Fruit fly (Drosophila melanogaster): ENCODE data around the gene Pex16.

DNA sequence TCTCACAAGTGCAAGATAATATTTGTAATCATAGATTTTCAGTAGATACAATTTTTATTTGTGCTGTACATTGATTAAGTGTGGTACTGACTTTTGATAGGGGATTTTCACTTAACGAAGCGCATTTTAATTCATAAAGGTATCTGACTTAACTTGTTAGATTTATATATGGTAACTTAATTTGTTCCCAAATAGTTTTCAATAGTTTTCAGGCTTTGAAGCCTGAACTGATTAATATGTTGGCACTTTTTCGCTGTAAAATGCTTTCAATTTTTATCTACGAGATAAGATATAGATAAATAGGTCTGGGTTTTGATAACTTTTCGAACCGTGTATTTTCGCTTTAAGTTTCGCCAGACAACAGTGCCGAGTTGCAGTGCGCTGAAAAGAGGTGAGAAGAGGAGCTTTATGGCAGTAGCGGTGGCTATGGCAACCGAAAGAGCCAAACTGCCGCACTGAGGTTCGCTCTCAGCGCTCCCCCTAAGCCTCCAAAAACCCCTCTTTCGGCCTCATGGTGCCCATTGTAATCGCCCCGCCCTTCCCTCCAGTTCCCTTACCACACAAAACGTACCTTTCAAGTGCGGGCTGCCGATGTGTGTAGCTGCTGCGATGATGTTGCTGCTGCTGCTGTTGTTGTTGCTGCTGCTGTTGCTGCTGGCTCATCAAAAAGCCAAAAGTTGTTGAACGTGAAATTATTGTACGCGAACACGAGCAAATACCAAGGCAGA, 44.4 kb downstream of the Pex16 start:
- TF ChIP-seq esn (GFP tag; optimal IDR thresholded peaks at IDR 0.05) (peak; percentile 43), CG3919 (GFP tag; optimal IDR thresholded peaks at IDR 0.05) (no peak), CG8119 (GFP tag; IDR thresholded peaks at IDR 0.05) (0 out of 3 replicates have a peak, but pooled peaks have one; percentile 25), net (GFP tag; optimal IDR thresholded peaks at IDR 0.05) (no peak), CG3032 (tag; optimal IDR thresholded peaks at IDR 0.05) (no peak), CG32006 (GFP tag; optimal IDR thresholded peaks at IDR 0.05) (peak; percentile 51), CG6854 (GFP tag; optimal IDR thresholded peaks at IDR 0.05) (peak; percentile 65)

Data from whole organism, prepupa.